Worm (Caenorhabditis elegans) whole organism, early embryonic: ENCODE data around the gene C17B7.9.
"Not testable (repeated sequence)": the region's sequence is repeated elsewhere in the genome, so short reads cannot be mapped to it uniquely, and the experiment has no call there.

Experiments used
- B0310.2 ChIP-seq: sonication (generic microtip); optimal IDR thresholded peaks from 2 replicates; lab custom pipeline; 2016; ENCODE audit warnings: mild to moderate bottlenecking, missing genetic modification characterization, missing compliant biosample characterization
- F13C5.2 ChIP-seq: sonication (generic microtip); optimal IDR thresholded peaks from 2 replicates; lab custom pipeline; 2017; ENCODE audit warnings: mild to moderate bottlenecking, missing genetic modification characterization, inconsistent platforms, missing compliant biosample characterization
- aly-1 ChIP-seq: sonication (generic microtip); optimal IDR thresholded peaks from 2 replicates; lab custom pipeline; 2016; ENCODE audit warnings: missing genetic modification characterization, missing compliant biosample characterization
- ama-1 ChIP-seq: fragments of 150-350 bp; optimal IDR thresholded peaks from 2 replicates; lab custom pipeline; 2014
- ceh-13 ChIP-seq: fragments of 200-800 bp; sonication (Bioruptor generic); optimal IDR thresholded peaks from 2 replicates; lab custom pipeline; 2018; ENCODE audit warnings: mild to moderate bottlenecking, missing genetic modification characterization, missing compliant biosample characterization
- ceh-36 ChIP-seq: sonication (generic microtip); optimal IDR thresholded peaks from 2 replicates; lab custom pipeline; 2016; ENCODE audit warnings: missing genetic modification characterization, inconsistent platforms, missing compliant biosample characterization
- ets-7 ChIP-seq: sonication (generic microtip); optimal IDR thresholded peaks from 2 replicates; lab custom pipeline; 2016; ENCODE audit warnings: missing genotype, missing genetic modification characterization, missing compliant biosample characterization
- flt-1 ChIP-seq: fragments of 200-800 bp; sonication (Bioruptor generic); IDR thresholded peaks from 2 replicates; pipeline ENCODE4 v1.3.6; 2022; ENCODE audit warnings: missing genetic modification characterization, missing compliant biosample characterization
- hmbx-1 ChIP-seq: sonication (generic microtip); optimal IDR thresholded peaks from 2 replicates; lab custom pipeline; 2016; ENCODE audit warnings: mild to moderate bottlenecking, missing genetic modification characterization, missing compliant biosample characterization
- hmg-4 ChIP-seq: fragments of 200-800 bp; sonication (Bioruptor generic); optimal IDR thresholded peaks from 2 replicates; lab custom pipeline; 2018; ENCODE audit warnings: mild to moderate bottlenecking, missing genetic modification characterization, missing compliant biosample characterization
- hnd-1 ChIP-seq: sonication (generic microtip); optimal IDR thresholded peaks from 2 replicates; lab custom pipeline; 2016; ENCODE audit warnings: missing genetic modification characterization, missing compliant biosample characterization
- pes-1 ChIP-seq: fragments of 200-800 bp; sonication (Bioruptor generic); IDR thresholded peaks from 2 replicates; pipeline ENCODE4 v1.3.6; 2022; ENCODE audit warnings: missing genetic modification reagents, missing genetic modification characterization, missing compliant biosample characterization
- scrt-1 ChIP-seq: fragments of 200-800 bp; sonication (Bioruptor generic); IDR thresholded peaks from 2 replicates; pipeline ENCODE4 v1.3.6; 2022; ENCODE audit warnings: missing genetic modification characterization, missing compliant biosample characterization
- sea-1 ChIP-seq: fragments of 200-800 bp; sonication (Bioruptor generic); conservative IDR thresholded peaks from 2 replicates; pipeline ENCODE4 v1.3.6; 2022; ENCODE audit warnings: missing genetic modification characterization, missing compliant biosample characterization
- tbx-11 ChIP-seq: fragments of 200-800 bp; sonication (Bioruptor generic); IDR thresholded peaks from 2 replicates; pipeline ENCODE4 v1.3.6; 2022; ENCODE audit warnings: missing genetic modification characterization, missing compliant biosample characterization
- tbx-37 ChIP-seq: fragments of 200-800 bp; sonication (Bioruptor generic); conservative IDR thresholded peaks from 2 replicates; pipeline ENCODE4 v1.3.6; 2022; ENCODE audit warnings: missing genetic modification reagents, missing genetic modification characterization, missing compliant biosample characterization
- tra-4 ChIP-seq: sonication (generic microtip); optimal IDR thresholded peaks from 2 replicates; lab custom pipeline; 2017; ENCODE audit warnings: missing genetic modification characterization, missing compliant biosample characterization

The C17B7.9 gene

DNA sequence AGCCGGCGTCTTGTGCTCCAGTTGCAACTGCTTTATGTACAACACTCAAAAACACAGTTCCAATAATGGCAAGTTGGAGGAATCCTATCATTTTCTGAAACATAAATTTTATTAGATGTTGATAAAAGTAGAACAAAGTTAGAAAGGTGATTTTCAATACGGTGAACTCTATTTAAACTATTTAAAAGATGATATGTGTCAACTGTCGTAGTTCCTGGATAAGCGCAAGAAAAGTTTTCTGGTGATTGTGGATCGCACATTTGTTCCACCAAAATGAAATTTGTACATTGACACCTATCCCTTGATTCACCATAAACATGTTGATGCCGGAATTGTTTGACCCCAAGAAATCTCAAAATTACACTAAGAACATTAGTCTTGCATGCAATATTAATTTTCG lies at the start of gene C17B7.9:
Gene C17B7.9 (minus strand): TSS at position 101 of the 400 bp plus-strand sequence.
- TF ChIP-seq scrt-1 (no peak), flt-1 (GFP tag; lab: Robert Waterston, UW) (no peak), sea-1 (GFP tag; lab: Robert Waterston, UW) (no peak), ceh-36 (tag; lab: Kevin White, UChicago) (no peak), ama-1 (no peak), ceh-13 (GFP tag; lab: Kevin White, UChicago) (no peak), F13C5.2 (tag; lab: Kevin White, UChicago) (no peak), B0310.2 (tag; lab: Kevin White, UChicago) (no peak), tra-4 (tag; lab: Kevin White, UChicago) (no peak), hmg-4 (GFP tag; lab: Kevin White, UChicago) (no peak), aly-1 (tag; lab: Kevin White, UChicago) (no peak), tbx-37 (GFP tag; lab: Robert Waterston, UW) (no peak), pes-1 (GFP tag; lab: Robert Waterston, UW) (no peak), hnd-1 (no peak)

DNA sequence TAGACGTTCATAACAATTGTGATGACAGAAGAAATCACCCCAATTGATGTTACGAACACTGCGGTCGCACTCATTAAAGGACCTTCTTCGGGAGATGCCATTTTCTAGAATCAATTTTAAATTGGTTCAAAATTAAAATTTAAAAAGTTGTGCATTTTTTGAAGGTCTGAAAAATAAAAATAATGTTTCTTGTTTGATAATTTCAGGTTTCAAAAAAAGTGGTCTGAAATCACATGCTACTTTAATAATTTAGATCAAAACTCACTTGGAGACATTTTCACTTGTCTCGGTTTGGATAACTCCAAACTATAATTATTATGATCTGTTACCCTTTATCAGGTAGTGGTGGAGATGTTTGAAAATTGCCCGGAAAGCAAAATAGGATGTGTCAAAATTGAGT lies 45.0 kb upstream of the C17B7.9 start, which contains the start of gene srbc-2:
Gene srbc-2 (minus strand): TSS at position 101 of the 400 bp plus-strand sequence.
- no peak for TF ChIP-seq tbx-37 (GFP tag; lab: Robert Waterston, UW)
- TF ChIP-seq ets-7 = no peak
- TF ChIP-seq flt-1 (GFP tag; lab: Robert Waterston, UW) = no peak
- TF ChIP-seq B0310.2 (tag; lab: Kevin White, UChicago) = no peak
- no peak for TF ChIP-seq F13C5.2 (tag; lab: Kevin White, UChicago)
- no peak for TF ChIP-seq scrt-1
- no peak for TF ChIP-seq hmg-4 (GFP tag; lab: Kevin White, UChicago)
- no peak for TF ChIP-seq aly-1 (tag; lab: Kevin White, UChicago)

ce11 chrV:3372673-3373072 lies 40.8 kb upstream of the C17B7.9 start, which contains the start of gene srx-121:
Gene srx-121, minus strand, starts transcription at chrV:3372773.
- no peak for TF ChIP-seq tbx-37 (GFP tag; lab: Robert Waterston, UW)
- TF ChIP-seq ama-1 = no peak
- TF ChIP-seq F13C5.2 (tag; lab: Kevin White, UChicago) = no peak
- TF ChIP-seq tbx-11 = no peak
- TF ChIP-seq ets-7 = no peak
- TF ChIP-seq ceh-36 (tag; lab: Kevin White, UChicago) = no peak
- TF ChIP-seq B0310.2 (tag; lab: Kevin White, UChicago) = no peak
- no peak for TF ChIP-seq ceh-13 (GFP tag; lab: Kevin White, UChicago)
- TF ChIP-seq aly-1 (tag; lab: Kevin White, UChicago) = no peak
- TF ChIP-seq sea-1 (GFP tag; lab: Robert Waterston, UW) = no peak
- TF ChIP-seq flt-1 (GFP tag; lab: Robert Waterston, UW) = no peak
- no peak for TF ChIP-seq scrt-1
- no peak for TF ChIP-seq hmbx-1 (tag; lab: Kevin White, UChicago)
- no peak for TF ChIP-seq tra-4 (tag; lab: Kevin White, UChicago)
- no peak for TF ChIP-seq hmg-4 (GFP tag; lab: Kevin White, UChicago)
- TF ChIP-seq pes-1 (GFP tag; lab: Robert Waterston, UW) = no peak

DNA sequence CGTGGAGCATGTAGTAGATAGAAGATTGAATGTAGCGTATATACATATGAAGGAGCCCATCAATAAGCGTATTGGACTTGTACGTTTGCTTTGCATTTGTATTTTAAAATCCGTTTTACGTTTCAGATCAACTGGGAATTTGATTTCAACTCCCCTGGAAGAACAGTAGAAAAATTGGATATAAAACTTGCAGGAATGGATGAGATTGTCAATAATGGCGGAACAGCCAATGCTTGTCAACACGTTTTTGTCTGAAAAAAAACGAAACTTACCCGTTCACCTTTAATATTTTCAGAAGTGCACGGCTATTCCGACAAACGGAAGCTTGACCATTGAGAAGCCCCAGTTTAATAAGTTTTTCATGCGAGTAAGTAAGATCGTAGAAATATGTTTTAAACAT lies 35.9 kb upstream of the C17B7.9 start, which contains the start of gene C04E12.2:
Gene C04E12.2 (plus strand): TSS at position 301 of the 400 bp plus-strand sequence.
- TF ChIP-seq tbx-37 (GFP tag; lab: Robert Waterston, UW); hmg-4 (GFP tag; lab: Kevin White, UChicago); ceh-36 (tag; lab: Kevin White, UChicago): not testable (repeated sequence)

- no peak for TF ChIP-seq B0310.2 (tag; lab: Kevin White, UChicago)
- no peak for TF ChIP-seq aly-1 (tag; lab: Kevin White, UChicago)
- TF ChIP-seq tbx-11 = no peak
- TF ChIP-seq ets-7 = no peak
- TF ChIP-seq scrt-1 = no peak
- TF ChIP-seq hnd-1 = no peak
- TF ChIP-seq hmbx-1 (tag; lab: Kevin White, UChicago) = no peak
- no peak for TF ChIP-seq tra-4 (tag; lab: Kevin White, UChicago)
- no peak for TF ChIP-seq flt-1 (GFP tag; lab: Robert Waterston, UW)
- TF ChIP-seq ceh-13 (GFP tag; lab: Kevin White, UChicago) = no peak
- no peak for TF ChIP-seq tbx-37 (GFP tag; lab: Robert Waterston, UW)
- TF ChIP-seq ceh-36 (tag; lab: Kevin White, UChicago) = no peak
- TF ChIP-seq hmg-4 (GFP tag; lab: Kevin White, UChicago) = no peak
- no peak for TF ChIP-seq ama-1
- TF ChIP-seq F13C5.2 (tag; lab: Kevin White, UChicago) = no peak
These were observed 30.6 kb upstream of the C17B7.9 start, which contains the start of gene C04E12.4 for ce11 chrV:3362475-3362874. Gene C04E12.4, plus strand, starts transcription at chrV:3362775.

- TF ChIP-seq ets-7 = no peak
- no peak for TF ChIP-seq tbx-11
- no peak for TF ChIP-seq ceh-36 (tag; lab: Kevin White, UChicago)
- TF ChIP-seq tbx-37 (GFP tag; lab: Robert Waterston, UW) = no peak
These were observed 29.7 kb upstream of the C17B7.9 start for ce11 chrV:3361633-3362032.

DNA sequence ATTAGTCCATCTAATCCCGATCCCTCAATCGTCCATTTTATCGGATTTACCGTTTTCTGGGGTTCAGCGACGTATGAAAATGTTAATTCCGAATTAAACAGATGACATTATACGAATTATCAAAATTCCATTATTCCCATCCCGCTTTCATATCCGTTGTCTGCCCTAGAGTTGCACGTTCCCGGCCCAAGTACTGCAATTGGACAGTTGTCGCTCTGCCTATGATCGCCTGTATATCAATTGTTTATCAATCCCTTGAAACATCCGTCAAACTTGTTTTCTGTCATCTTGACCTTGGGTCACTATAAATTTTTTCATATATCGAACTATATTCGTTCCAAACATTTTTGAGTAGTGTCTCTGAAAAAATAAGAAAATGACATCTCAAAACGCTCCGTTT lies 26.3 kb upstream of the C17B7.9 start, which contains the start of gene C04E12.5:
Gene C04E12.5 (plus strand): TSS at position 301 of the 400 bp plus-strand sequence.
- no peak for TF ChIP-seq hmbx-1 (tag; lab: Kevin White, UChicago)
- no peak for TF ChIP-seq sea-1 (GFP tag; lab: Robert Waterston, UW)
- no peak for TF ChIP-seq F13C5.2 (tag; lab: Kevin White, UChicago)
- TF ChIP-seq ama-1 = no peak
- TF ChIP-seq pes-1 (GFP tag; lab: Robert Waterston, UW) = no peak
- TF ChIP-seq tra-4 (tag; lab: Kevin White, UChicago) = no peak
- no peak for TF ChIP-seq scrt-1
- no peak for TF ChIP-seq ceh-13 (GFP tag; lab: Kevin White, UChicago)
- no peak for TF ChIP-seq hmg-4 (GFP tag; lab: Kevin White, UChicago)
- TF ChIP-seq flt-1 (GFP tag; lab: Robert Waterston, UW) = no peak
- TF ChIP-seq hnd-1 = no peak
- no peak for TF ChIP-seq ceh-36 (tag; lab: Kevin White, UChicago)
- TF ChIP-seq tbx-11 = no peak
- no peak for TF ChIP-seq aly-1 (tag; lab: Kevin White, UChicago)
- no peak for TF ChIP-seq ets-7
- TF ChIP-seq B0310.2 (tag; lab: Kevin White, UChicago) = no peak
- TF ChIP-seq tbx-37 (GFP tag; lab: Robert Waterston, UW) = no peak
